Worm (Caenorhabditis elegans): ENCODE results near the gene Y54G11A.7.
"Not testable (repeated sequence)": the region's sequence is repeated elsewhere in the genome, so short reads cannot be mapped to it uniquely, and the experiment has no call there.

Y54G11A.7 gene

DNA sequence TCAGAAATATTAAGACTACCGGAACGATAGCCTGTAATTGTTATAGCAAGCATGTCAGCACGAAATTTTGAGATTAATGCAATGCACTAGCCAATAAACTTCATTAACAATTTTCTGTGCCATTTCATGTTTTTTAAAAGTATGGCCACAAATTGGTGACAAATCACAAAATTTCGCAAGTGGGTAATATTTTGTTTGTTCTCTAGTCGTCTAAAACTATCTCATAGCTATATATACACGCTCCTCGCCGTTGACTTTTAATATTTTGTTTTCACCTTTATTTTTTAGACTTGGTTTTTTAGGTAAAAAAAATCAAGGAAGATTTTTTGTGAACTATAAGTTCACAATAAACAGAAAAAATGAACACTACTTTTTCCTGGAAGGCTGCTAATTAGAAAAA, 6.3 kb upstream of the Y54G11A.7 start:
- TF ChIP-seq hmbx-1 (tag; optimal IDR thresholded peaks at IDR 0.05) (no peak), tbx-37 (GFP tag; conservative IDR thresholded peaks at IDR 0.05) (no peak), ceh-13 (GFP tag; optimal IDR thresholded peaks at IDR 0.05) (no peak), ceh-36 (tag; optimal IDR thresholded peaks at IDR 0.05) (no peak), B0310.2 (tag; optimal IDR thresholded peaks at IDR 0.05) (no peak), hnd-1 (tag; optimal IDR thresholded peaks at IDR 0.05) (no peak), sea-1 (GFP tag; conservative IDR thresholded peaks at IDR 0.05) (no peak), pes-1 (GFP tag; IDR thresholded peaks at IDR 0.05) (no peak), hmg-4 (GFP tag; optimal IDR thresholded peaks at IDR 0.05) (no peak), aly-1 (tag; optimal IDR thresholded peaks at IDR 0.05) (no peak), scrt-1 (GFP tag; IDR thresholded peaks at IDR 0.05) (no peak), tbx-11 (GFP tag; IDR thresholded peaks at IDR 0.05) (no peak), flt-1 (GFP tag; IDR thresholded peaks at IDR 0.05) (no peak), ets-7 (tag; optimal IDR thresholded peaks at IDR 0.05) (no peak), tra-4 (tag; optimal IDR thresholded peaks at IDR 0.05) (no peak), ama-1 (optimal IDR thresholded peaks at IDR 0.05) (no peak), F13C5.2 (tag; optimal IDR thresholded peaks at IDR 0.05) (no peak)

DNA sequence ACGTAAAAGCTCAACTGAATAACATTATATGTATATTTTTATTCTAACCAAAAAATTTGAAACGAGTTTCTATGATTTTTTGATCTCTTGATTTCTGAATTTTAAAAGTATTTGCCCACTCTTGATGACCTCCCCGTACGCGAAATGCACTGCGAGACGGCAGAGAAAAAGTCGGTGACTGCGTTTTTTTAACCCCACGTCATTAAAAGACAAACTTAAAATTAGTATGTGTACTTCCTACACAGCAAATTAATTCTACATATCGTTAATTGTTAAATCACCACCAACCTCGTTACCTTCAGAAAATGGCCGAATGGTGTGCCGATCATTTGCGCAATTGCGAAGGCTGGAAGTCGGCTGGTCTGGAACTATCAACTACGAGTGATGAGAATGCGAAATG, 4.6 kb upstream of the Y54G11A.7 start, which contains the start of gene Y54G11A.4:
Gene Y54G11A.4, plus strand, starts transcription at position 301 of the 400 bp plus-strand sequence.
- TF ChIP-seq pes-1 (GFP tag; IDR thresholded peaks at IDR 0.05): no peak
- no peak for TF ChIP-seq tra-4 (tag; optimal IDR thresholded peaks at IDR 0.05)
- no peak for TF ChIP-seq ama-1 (optimal IDR thresholded peaks at IDR 0.05)

DNA sequence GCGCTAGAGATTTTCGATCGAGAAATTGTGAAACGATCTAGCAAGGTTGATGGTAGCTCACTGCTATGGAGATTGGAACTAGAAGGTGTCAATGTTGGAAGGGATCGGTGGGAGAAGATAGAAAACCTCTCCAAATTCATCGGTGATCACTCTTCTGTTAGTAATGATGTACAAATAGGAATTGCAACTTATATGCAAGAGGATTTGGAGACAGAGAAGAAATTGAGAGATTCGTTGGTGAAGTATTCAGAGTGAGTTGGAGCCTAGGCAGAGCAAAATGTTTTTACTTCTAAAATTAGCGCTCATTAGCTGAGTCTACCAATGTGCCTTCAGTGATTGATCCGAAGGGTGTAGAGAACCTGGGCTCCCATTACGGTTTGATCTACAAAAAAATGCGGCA, 2.7 kb upstream of the Y54G11A.7 start:
- TF ChIP-seq aly-1 (tag; optimal IDR thresholded peaks at IDR 0.05) (no peak), tbx-11 (GFP tag; IDR thresholded peaks at IDR 0.05) (no peak), sea-1 (GFP tag; conservative IDR thresholded peaks at IDR 0.05) (no peak), scrt-1 (GFP tag; IDR thresholded peaks at IDR 0.05) (no peak), ceh-36 (tag; optimal IDR thresholded peaks at IDR 0.05) (no peak)

- TF ChIP-seq tra-4 (tag; optimal IDR thresholded peaks at IDR 0.05) (no peak), ceh-36 (tag; optimal IDR thresholded peaks at IDR 0.05) (no peak), ets-7 (tag; optimal IDR thresholded peaks at IDR 0.05) (no peak), ceh-13 (GFP tag; optimal IDR thresholded peaks at IDR 0.05) (no peak), aly-1 (tag; optimal IDR thresholded peaks at IDR 0.05) (no peak), sea-1 (GFP tag; conservative IDR thresholded peaks at IDR 0.05) (no peak), tbx-37 (GFP tag; conservative IDR thresholded peaks at IDR 0.05) (no peak), ama-1 (optimal IDR thresholded peaks at IDR 0.05) (no peak), F13C5.2 (tag; optimal IDR thresholded peaks at IDR 0.05) (no peak), hmbx-1 (tag; optimal IDR thresholded peaks at IDR 0.05) (no peak), hmg-4 (GFP tag; optimal IDR thresholded peaks at IDR 0.05) (no peak), tbx-11 (GFP tag; IDR thresholded peaks at IDR 0.05) (no peak), flt-1 (GFP tag; IDR thresholded peaks at IDR 0.05) (no peak), hnd-1 (tag; optimal IDR thresholded peaks at IDR 0.05) (no peak)
Measured at ce11 chrII:14296320-14296719, 785 bp upstream of the Y54G11A.7 start.

- TF ChIP-seq hmg-4 (GFP tag; optimal IDR thresholded peaks at IDR 0.05): no peak
- TF ChIP-seq ama-1 (optimal IDR thresholded peaks at IDR 0.05): no peak
- no peak for TF ChIP-seq tbx-37 (GFP tag; conservative IDR thresholded peaks at IDR 0.05)
Measured at ce11 chrII:14299254-14299759, 2.2 kb downstream of the Y54G11A.7 start.

- TF ChIP-seq flt-1 (GFP tag; IDR thresholded peaks at IDR 0.05); aly-1 (tag; optimal IDR thresholded peaks at IDR 0.05); ceh-36 (tag; optimal IDR thresholded peaks at IDR 0.05): not testable (repeated sequence)
Measured at ce11 chrII:14301927-14302326, 4.8 kb downstream of the Y54G11A.7 start, which contains the start of gene ctl-2. TSS of gene ctl-2 (minus strand) at chrII:14302027.

- not testable (repeated sequence) for TF ChIP-seq ets-7 (tag; optimal IDR thresholded peaks at IDR 0.05); hmbx-1 (tag; optimal IDR thresholded peaks at IDR 0.05); tbx-37 (GFP tag; conservative IDR thresholded peaks at IDR 0.05)
Measured at ce11 chrII:14306160-14306559, 9.1 kb downstream of the Y54G11A.7 start, which contains the start of gene ctl-1. TSS of gene ctl-1 (minus strand) at chrII:14306260.

DNA sequence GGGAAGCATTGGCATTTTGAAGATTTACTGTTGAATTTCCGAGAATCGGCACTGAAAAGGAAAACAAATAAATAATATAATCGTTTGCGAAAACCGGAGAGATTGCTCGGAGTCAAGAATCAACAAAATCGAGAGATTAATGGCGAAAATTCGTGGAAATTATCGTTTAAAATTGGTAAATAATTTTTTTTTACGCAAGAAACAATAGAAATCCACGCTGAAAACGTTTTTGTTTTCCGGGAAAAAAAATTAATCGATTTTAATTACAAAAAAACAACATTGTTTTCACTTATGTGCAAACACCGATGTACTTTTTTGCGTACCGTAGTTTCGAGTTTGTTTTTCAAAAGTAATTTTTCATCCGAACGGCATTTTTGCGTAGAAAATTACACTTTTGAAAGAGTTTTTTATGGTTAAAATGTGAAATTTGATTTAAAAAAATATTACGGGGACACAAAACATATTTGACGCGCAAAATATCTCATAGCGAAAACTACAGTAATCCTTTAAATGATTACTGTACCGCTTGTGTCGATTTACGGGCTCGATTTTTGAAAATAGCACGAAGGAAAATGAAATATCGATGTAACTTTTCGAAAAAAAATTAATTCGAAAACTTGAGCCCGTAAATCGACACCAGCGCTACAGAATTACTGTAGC, 13.8 kb downstream of the Y54G11A.7 start, which contains the start of gene ctl-3:
Gene ctl-3, minus strand, starts transcription at position 51 of the 660 bp plus-strand sequence.
- TF ChIP-seq hmbx-1 (tag; optimal IDR thresholded peaks at IDR 0.05): no peak
- TF ChIP-seq pes-1 (GFP tag; IDR thresholded peaks at IDR 0.05): no peak
- no peak for TF ChIP-seq ama-1 (optimal IDR thresholded peaks at IDR 0.05)
- TF ChIP-seq ceh-36 (tag; optimal IDR thresholded peaks at IDR 0.05): no peak
- no peak for TF ChIP-seq B0310.2 (tag; optimal IDR thresholded peaks at IDR 0.05)

DNA sequence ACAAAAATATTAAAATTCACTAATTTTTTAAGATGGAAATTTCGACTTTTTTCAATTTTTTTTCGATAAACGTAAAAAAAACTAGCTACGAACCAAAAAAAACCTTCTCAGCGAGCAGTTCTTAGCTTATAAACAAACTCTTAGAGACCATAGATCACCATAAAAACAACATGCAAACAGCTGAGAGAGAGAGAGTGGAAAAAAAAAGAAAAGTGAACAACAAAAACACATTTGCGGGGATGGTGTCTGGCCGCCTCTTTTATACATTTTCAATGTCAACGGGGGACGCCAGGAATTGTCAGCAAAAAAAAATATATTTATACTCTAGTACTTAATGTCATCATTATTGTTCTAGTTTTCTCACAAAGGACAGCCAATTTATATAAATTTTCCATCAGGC, 14.4 kb downstream of the Y54G11A.7 start:
- TF ChIP-seq tra-4 (tag; optimal IDR thresholded peaks at IDR 0.05) (no peak), ceh-36 (tag; optimal IDR thresholded peaks at IDR 0.05) (no peak), hmg-4 (GFP tag; optimal IDR thresholded peaks at IDR 0.05) (no peak), tbx-11 (GFP tag; IDR thresholded peaks at IDR 0.05) (no peak), flt-1 (GFP tag; IDR thresholded peaks at IDR 0.05) (no peak), ceh-13 (GFP tag; optimal IDR thresholded peaks at IDR 0.05) (no peak), B0310.2 (tag; optimal IDR thresholded peaks at IDR 0.05) (no peak), aly-1 (tag; optimal IDR thresholded peaks at IDR 0.05) (no peak), tbx-37 (GFP tag; conservative IDR thresholded peaks at IDR 0.05) (no peak), pes-1 (GFP tag; IDR thresholded peaks at IDR 0.05) (no peak), F13C5.2 (tag; optimal IDR thresholded peaks at IDR 0.05) (no peak), hmbx-1 (tag; optimal IDR thresholded peaks at IDR 0.05) (no peak)

Measured in whole organism, early embryonic.